Fruit fly (Drosophila melanogaster): Measurements from ENCODE around the gene Nep1.
A peak's percentile ranks its signal among the peaks of the same experiment; 100 is the strongest.

Nep1 gene

DNA sequence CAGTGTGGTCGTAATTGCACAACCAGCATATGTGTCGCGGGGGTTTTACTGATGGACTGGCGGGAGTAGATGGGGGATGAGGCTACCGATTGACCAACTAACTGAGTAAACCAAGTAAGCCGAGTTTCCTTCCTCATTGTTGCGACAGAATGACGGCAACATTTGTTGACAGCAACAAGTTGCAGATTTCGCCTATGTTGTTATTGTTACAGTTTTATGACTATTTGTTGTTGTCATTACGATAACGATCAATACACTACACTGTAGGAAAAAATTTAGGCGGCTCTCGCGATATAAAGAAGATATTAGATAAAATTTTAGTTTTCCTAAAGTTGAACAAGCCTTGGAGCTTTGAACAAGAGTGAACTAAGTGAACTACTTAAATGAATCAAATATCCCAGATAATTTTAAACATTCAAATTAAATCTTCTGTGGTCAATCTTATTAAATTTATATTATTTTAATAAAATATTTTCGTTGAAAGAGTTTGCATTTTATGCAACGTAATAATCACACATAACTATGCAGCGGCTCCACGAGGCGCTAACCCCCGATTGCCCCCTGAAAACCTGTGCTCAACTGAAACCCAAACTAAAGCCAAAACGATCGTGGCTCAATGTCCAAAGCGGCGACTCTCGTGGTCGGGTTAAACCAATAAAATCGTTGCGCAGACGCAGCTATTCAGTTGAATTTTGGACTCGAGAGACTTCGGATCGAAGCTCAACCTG lies 23.6 kb upstream of the Nep1 start, which contains the start of gene CG5928 (continued):
- TF ChIP-seq Aef1 (GFP tag; IDR thresholded peaks at IDR 0.05) = no peak; the same call in 2 of the 3 replicates
- no peak for TF ChIP-seq CG17328 (GFP tag; IDR thresholded peaks at IDR 0.05)
- TF ChIP-seq ftz-f1 (GFP tag; optimal IDR thresholded peaks at IDR 0.05) = no peak
- TF ChIP-seq insv (GFP tag; optimal IDR thresholded peaks at IDR 0.05) = no peak
- TF ChIP-seq inv (GFP tag; IDR thresholded peaks at IDR 0.05; ENCODE audit: partially characterized antibody) = no peak
- TF ChIP-seq br (optimal IDR thresholded peaks at IDR 0.05) = no peak
- TF ChIP-seq CG7987 (GFP tag; optimal IDR thresholded peaks at IDR 0.05) = no peak
- TF ChIP-seq tna (GFP tag; IDR thresholded peaks at IDR 0.05; ENCODE audit: partially characterized antibody) = no peak
- no peak for TF ChIP-seq CG9609 (GFP tag; optimal IDR thresholded peaks at IDR 0.05)
- TF ChIP-seq Ravus (GFP tag; IDR thresholded peaks at IDR 0.05) = no peak
- peak; percentile 8 for TF ChIP-seq Max (GFP tag; optimal IDR thresholded peaks at IDR 0.05)
- TF ChIP-seq ems (GFP tag; optimal IDR thresholded peaks at IDR 0.05) = no peak
- TF ChIP-seq Dek (tag; optimal IDR thresholded peaks at IDR 0.05) = peak; percentile 20
- no peak for TF ChIP-seq bsh (GFP tag; optimal IDR thresholded peaks at IDR 0.05)
- TF ChIP-seq yki (optimal IDR thresholded peaks at IDR 0.05) = no peak
- TF ChIP-seq Sin3A (optimal IDR thresholded peaks at IDR 0.05) = no peak
- peak; percentile 47 for TF ChIP-seq CG7839 (tag; optimal IDR thresholded peaks at IDR 0.05)
- no peak for TF ChIP-seq ttk (GFP tag; IDR thresholded peaks at IDR 0.05)
- no peak for TF ChIP-seq dati (GFP tag; IDR thresholded peaks at IDR 0.05)

DNA sequence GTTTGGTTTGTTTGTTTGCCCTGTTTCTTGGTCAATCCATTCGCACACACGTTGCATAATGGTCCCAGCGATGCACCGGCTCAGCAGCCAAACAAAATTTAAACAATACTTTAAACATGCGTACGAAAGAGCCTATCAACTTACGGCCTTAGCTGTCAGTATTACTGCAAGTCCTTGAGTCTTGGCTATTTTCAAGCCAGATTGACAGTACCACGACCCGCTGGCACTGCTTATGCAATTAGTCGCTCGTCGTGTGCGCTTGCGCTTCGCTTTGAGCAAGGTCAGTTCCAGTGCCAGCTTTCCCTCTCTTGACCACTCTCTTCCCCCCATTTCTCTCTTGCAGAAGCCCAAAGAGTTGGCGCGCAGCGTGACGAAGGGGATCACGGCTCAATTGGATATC lies 22.3 kb upstream of the Nep1 start:
- no peak for TF ChIP-seq Sry-δ (GFP tag; optimal IDR thresholded peaks at IDR 0.05)
- no peak for TF ChIP-seq H15 (GFP tag; IDR thresholded peaks at IDR 0.05)
- TF ChIP-seq CG32767 (GFP tag; IDR thresholded peaks at IDR 0.05) = no peak
- TF ChIP-seq CG11093 (GFP tag; IDR thresholded peaks at IDR 0.05) = no peak
- no peak for TF ChIP-seq CG8478 (optimal IDR thresholded peaks at IDR 0.05)
- no peak for TF ChIP-seq z (GFP tag; IDR thresholded peaks at IDR 0.05)
- TF ChIP-seq CG12236 (GFP tag; optimal IDR thresholded peaks at IDR 0.05) = no peak
- no peak for TF ChIP-seq CG4282 (GFP tag; optimal IDR thresholded peaks at IDR 0.05)
- TF ChIP-seq CG17568 (GFP tag; optimal IDR thresholded peaks at IDR 0.05) = no peak
- no peak for TF ChIP-seq MTF-1 (GFP tag; optimal IDR thresholded peaks at IDR 0.05; ENCODE audit: borderline replicate concordance)
- no peak for TF ChIP-seq CG12744 (GFP tag; optimal IDR thresholded peaks at IDR 0.05)
- no peak for TF ChIP-seq trem (tag; optimal IDR thresholded peaks at IDR 0.05)
- 0 out of 3 replicates have a peak, but pooled peaks have one; percentile 49 for TF ChIP-seq ci (GFP tag; IDR thresholded peaks at IDR 0.05)
- TF ChIP-seq CG11504 (tag; optimal IDR thresholded peaks at IDR 0.05) = peak; percentile 49
- no peak for TF ChIP-seq Aef1 (GFP tag; IDR thresholded peaks at IDR 0.05)
- 0 out of 2 replicates have a peak, but pooled peaks have one; percentile 31 for TF ChIP-seq crol (GFP tag; IDR thresholded peaks at IDR 0.05)
- no peak for TF ChIP-seq CG10565 (GFP tag; optimal IDR thresholded peaks at IDR 0.05)
- no peak for TF ChIP-seq Six4 (GFP tag; optimal IDR thresholded peaks at IDR 0.05)
- no peak for TF ChIP-seq CG17829 (tag; optimal IDR thresholded peaks at IDR 0.05)
- no peak for TF ChIP-seq CG2116 (GFP tag; optimal IDR thresholded peaks at IDR 0.05)
- TF ChIP-seq Med (GFP tag) = peak; percentile 6
- TF ChIP-seq CG30020 (tag; optimal IDR thresholded peaks at IDR 0.05) = no peak
- no peak for TF ChIP-seq CG8359 (GFP tag; optimal IDR thresholded peaks at IDR 0.05; ENCODE audit: borderline replicate concordance)
- no peak for TF ChIP-seq CG16815 (GFP tag; optimal IDR thresholded peaks at IDR 0.05)
- no peak for TF ChIP-seq gt (GFP tag; IDR thresholded peaks at IDR 0.05)
- no peak for TF ChIP-seq CG33557 (GFP tag; optimal IDR thresholded peaks at IDR 0.05)
- TF ChIP-seq CG3163 (GFP tag; optimal IDR thresholded peaks at IDR 0.05) = peak; percentile 59
- TF ChIP-seq sd (tag; optimal IDR thresholded peaks at IDR 0.05) = no peak
- no peak for TF ChIP-seq CG3726 (GFP tag; IDR thresholded peaks at IDR 0.05)
- TF ChIP-seq CG8388 (GFP tag; optimal IDR thresholded peaks at IDR 0.05) = no peak
- peak; percentile 26; the same call in 1 of the 3 replicates for TF ChIP-seq row (GFP tag; IDR thresholded peaks at IDR 0.05)
- TF ChIP-seq CG9437 (GFP tag; optimal IDR thresholded peaks at IDR 0.05) = no peak
- TF ChIP-seq maf-S (GFP tag; optimal IDR thresholded peaks at IDR 0.05) = no peak
- TF ChIP-seq mam (GFP tag; optimal IDR thresholded peaks at IDR 0.05) = no peak
